Worm (Caenorhabditis elegans) whole organism, L4 larva: Measurements from ENCODE around the gene T25D10.1.

Source experiments
- F10B5.3 ChIP-seq: sonication (generic microtip); optimal IDR thresholded peaks from 2 replicates; lab custom pipeline; 2016; ENCODE audit warnings: mild to moderate bottlenecking, missing genetic modification characterization, missing compliant biosample characterization
- F37D6.2 ChIP-seq: sonication (generic microtip); optimal IDR thresholded peaks from 2 replicates; lab custom pipeline; 2016; ENCODE audit warnings: mild to moderate bottlenecking, missing genetic modification characterization, missing compliant biosample characterization
- F44E2.7 ChIP-seq: fragments of 200-800 bp; sonication (Bioruptor generic); IDR thresholded peaks from 2 replicates; pipeline ENCODE4 v2.1.2; 2022; ENCODE audit warnings: missing genetic modification characterization, missing compliant biosample characterization
- R02D3.7 ChIP-seq: fragments of 150-350 bp; sonication (generic microtip); optimal IDR thresholded peaks from 3 replicates; lab custom pipeline; 2014; ENCODE audit warnings: missing biosample characterization, missing genetic modification characterization
- T20F7.1 ChIP-seq: fragments of 200-800 bp; sonication (Bioruptor generic); optimal IDR thresholded peaks from 2 replicates; lab custom pipeline; 2018; ENCODE audit warnings: mild to moderate bottlenecking, missing genetic modification characterization, missing compliant biosample characterization
- Y105C5A.15 ChIP-seq: fragments of 200-800 bp; sonication (Bioruptor generic); IDR thresholded peaks from 2 replicates; pipeline ENCODE4 v1.3.6; 2022; ENCODE audit warnings: missing genetic modification characterization, missing compliant biosample characterization
- Y75B8A.6 ChIP-seq: fragments of 200-800 bp; sonication (Bioruptor generic); IDR thresholded peaks from 2 replicates; pipeline ENCODE4 v1.3.6; 2022; ENCODE audit warnings: missing genetic modification reagents, missing genetic modification characterization, missing compliant biosample characterization
- aha-1 ChIP-seq: fragments of 150-350 bp; peaks from one replicate; lab custom pipeline; 2014; ENCODE audit warnings: missing biosample characterization, missing genetic modification characterization
- ceh-82 ChIP-seq: sonication (generic microtip); optimal IDR thresholded peaks from 2 replicates; lab custom pipeline; 2017; ENCODE audit warnings: missing biosample characterization, missing genetic modification characterization
- cey-2 ChIP-seq: sonication (generic microtip); optimal IDR thresholded peaks from 3 replicates; lab custom pipeline; 2017; ENCODE audit warnings: missing genetic modification characterization, mild to moderate bottlenecking, missing compliant biosample characterization, antibody characterized with exemption, borderline replicate concordance; ENCODE audit not compliant: insufficient read depth
- ctbp-1 ChIP-seq: fragments of 200-800 bp; sonication (Bioruptor generic); IDR thresholded peaks from 2 replicates; pipeline ENCODE4 v1.3.6; 2022; ENCODE audit warnings: missing genetic modification reagents, missing genetic modification characterization, missing compliant biosample characterization
- dmd-8 ChIP-seq: fragments of 200-800 bp; sonication (Bioruptor generic); IDR thresholded peaks from 2 replicates; pipeline ENCODE4 v1.3.6; 2022; ENCODE audit warnings: missing genetic modification characterization, missing compliant biosample characterization
- duxl-1 ChIP-seq: sonication (generic microtip); optimal IDR thresholded peaks from 2 replicates; lab custom pipeline; 2016; ENCODE audit warnings: mild to moderate bottlenecking, missing genetic modification characterization, moderate library complexity, missing compliant biosample characterization; ENCODE audit not compliant: poor library complexity
- egl-43 ChIP-seq: fragments of 200-800 bp; sonication (Bioruptor generic); IDR thresholded peaks from 2 replicates; pipeline ENCODE4 v1.3.6; 2022; ENCODE audit warnings: missing genetic modification reagents, missing genetic modification characterization, missing compliant biosample characterization
- hlh-30 ChIP-seq: sonication (generic microtip); optimal IDR thresholded peaks from 2 replicates; lab custom pipeline; 2017; ENCODE audit warnings: antibody characterized with exemption, mild to moderate bottlenecking, missing genetic modification characterization, missing compliant biosample characterization; ENCODE audit not compliant: insufficient read depth
- jun-1 ChIP-seq: fragments of 150-350 bp; optimal IDR thresholded peaks from 2 replicates; lab custom pipeline; 2014; ENCODE audit warnings: missing biosample characterization, missing genetic modification reagents, missing genetic modification characterization
- lin-1 ChIP-seq: fragments of 200-800 bp; sonication (Bioruptor generic); IDR thresholded peaks from 2 replicates; pipeline ENCODE4 v1.3.6; 2022; ENCODE audit warnings: missing genetic modification reagents, missing genetic modification characterization, missing compliant biosample characterization
- lin-38 ChIP-seq: fragments of 200-800 bp; sonication (Bioruptor generic); IDR thresholded peaks from 2 replicates; pipeline ENCODE4 v1.3.6; 2022; ENCODE audit warnings: missing genetic modification reagents, missing genetic modification characterization, missing compliant biosample characterization
- lsy-2 ChIP-seq, 2 experiments: fragments of 150-350 bp in 1 of 2; sonication (generic microtip) in 1 of 2; optimal IDR thresholded peaks; 2 replicates each; lab custom pipeline; 2014 to 2017; ENCODE audit warnings: missing biosample characterization in 2 of 2, missing genetic modification characterization in 2 of 2
- madf-5 ChIP-seq, 2 experiments: fragments of 200-800 bp; sonication (Bioruptor generic); IDR thresholded peaks; 2 replicates each; pipeline ENCODE4 v1.3.6; 2022; ENCODE audit warnings: missing compliant biosample characterization in 2 of 2, missing genetic modification characterization in 2 of 2
- mdl-1 ChIP-seq, 2 experiments: fragments of 150-350 bp in 1 of 2; sonication (generic microtip) in 1 of 2; optimal IDR thresholded peaks; 2 replicates each; lab custom pipeline; 2014 to 2017; ENCODE audit warnings: missing biosample characterization in 2 of 2, missing genetic modification characterization in 2 of 2
- mdt-29 ChIP-seq: fragments of 200-800 bp; sonication (Bioruptor generic); IDR thresholded peaks from 2 replicates; pipeline ENCODE4 v1.3.6; 2022; ENCODE audit warnings: missing genetic modification reagents, missing genetic modification characterization, missing compliant biosample characterization
- mxl-3 ChIP-seq: fragments of 200-800 bp; sonication (Bioruptor generic); optimal IDR thresholded peaks from 2 replicates; lab custom pipeline; 2018; ENCODE audit warnings: mild to moderate bottlenecking, missing genetic modification characterization, missing compliant biosample characterization
- nhr-10 ChIP-seq: fragments of 150-350 bp; optimal IDR thresholded peaks from 2 replicates; lab custom pipeline; 2014; ENCODE audit warnings: missing biosample characterization, missing genetic modification characterization
- nhr-25 ChIP-seq: sonication (generic microtip); optimal IDR thresholded peaks from 2 replicates; lab custom pipeline; 2017; ENCODE audit warnings: missing genetic modification characterization, mild to moderate bottlenecking, missing compliant biosample characterization, antibody characterized with exemption, moderate library complexity, borderline replicate concordance; ENCODE audit not compliant: insufficient read depth
- nhr-6 ChIP-seq: fragments of 150-350 bp; optimal IDR thresholded peaks from 2 replicates; lab custom pipeline; 2014; ENCODE audit warnings: missing biosample characterization, missing genetic modification characterization
- rbr-2 ChIP-seq: sonication (generic microtip); optimal IDR thresholded peaks from 2 replicates; lab custom pipeline; 2016; ENCODE audit warnings: missing genotype, missing genetic modification characterization, missing compliant biosample characterization
- saeg-2 ChIP-seq: fragments of 200-800 bp; sonication (Bioruptor generic); IDR thresholded peaks from 2 replicates; pipeline ENCODE4 v1.3.6; 2022; ENCODE audit warnings: missing genetic modification reagents, missing genetic modification characterization, missing compliant biosample characterization
- set-16 ChIP-seq: fragments of 200-800 bp; sonication (Bioruptor generic); IDR thresholded peaks from 2 replicates; pipeline ENCODE4 v1.3.6; 2022; ENCODE audit warnings: missing genetic modification reagents, missing genetic modification characterization, missing compliant biosample characterization
- skn-1 ChIP-seq: fragments of 150-350 bp; optimal IDR thresholded peaks from 2 replicates; lab custom pipeline; 2014; ENCODE audit warnings: missing biosample characterization, missing genetic modification characterization
- spr-1 ChIP-seq: sonication (generic microtip); optimal IDR thresholded peaks from 2 replicates; lab custom pipeline; 2016; ENCODE audit warnings: mild to moderate bottlenecking, missing genetic modification characterization, missing compliant biosample characterization
- spr-3 ChIP-seq: fragments of 200-800 bp; sonication (Bioruptor generic); optimal IDR thresholded peaks from 2 replicates; lab custom pipeline; 2018; ENCODE audit warnings: mild to moderate bottlenecking, missing genetic modification characterization, missing compliant biosample characterization
- unc-39 ChIP-seq: sonication (generic microtip); optimal IDR thresholded peaks from 2 replicates; lab custom pipeline; 2017; ENCODE audit warnings: missing biosample characterization, missing genetic modification characterization
- unc-62 ChIP-seq, 3 experiments: fragments of 150-350 bp in 1 of 3; sonication (generic microtip); optimal IDR thresholded peaks in 2 of 3; peaks in 1 of 3; 1 replicate in 1 of 3; 2 replicates in 2 of 3; lab custom pipeline; 2014 to 2017; ENCODE audit warnings: missing biosample characterization in 3 of 3, missing genetic modification characterization in 3 of 3, missing genetic modification reagents in 3 of 3, missing genotype in 1 of 3
- zag-1 ChIP-seq: fragments of 150-350 bp; optimal IDR thresholded peaks from 2 replicates; lab custom pipeline; 2014; ENCODE audit warnings: missing biosample characterization, missing genetic modification characterization
- ztf-11 ChIP-seq: fragments of 150-350 bp; optimal IDR thresholded peaks from 2 replicates; lab custom pipeline; 2014; ENCODE audit warnings: missing biosample characterization, missing genetic modification characterization

T25D10.1 gene

DNA sequence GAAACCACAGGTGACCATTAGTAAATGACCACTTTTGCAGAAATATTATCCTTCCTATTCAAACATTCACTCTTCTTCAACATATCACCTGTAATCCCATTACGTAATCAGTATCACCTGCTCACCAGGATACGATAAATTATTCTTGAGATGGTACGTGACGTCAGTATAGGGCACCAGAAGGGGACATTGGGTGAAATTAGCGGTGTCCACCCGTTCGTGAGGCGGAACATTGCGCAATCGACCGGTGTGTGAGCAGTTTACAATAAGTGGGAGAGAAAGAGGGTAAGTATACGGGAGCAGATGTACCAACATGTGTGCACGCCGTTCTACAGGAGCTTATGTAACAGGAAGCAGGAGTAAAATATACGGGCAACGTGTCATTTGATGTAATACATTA lies 14.8 kb downstream of the T25D10.1 start:
- TF ChIP-seq hlh-30 (tag; lab: Kevin White, UChicago): no peak
- peak in 1 of 2 experiments; percentile 1 for TF ChIP-seq unc-62 (GFP tag; optimal IDR thresholded peaks at IDR 0.05 in 1 of 2; lab: Kevin White, UChicago)
- no peak for TF ChIP-seq unc-62 (tag; optimal IDR thresholded peaks at IDR 0.05; lab: Kevin White, UChicago)

DNA sequence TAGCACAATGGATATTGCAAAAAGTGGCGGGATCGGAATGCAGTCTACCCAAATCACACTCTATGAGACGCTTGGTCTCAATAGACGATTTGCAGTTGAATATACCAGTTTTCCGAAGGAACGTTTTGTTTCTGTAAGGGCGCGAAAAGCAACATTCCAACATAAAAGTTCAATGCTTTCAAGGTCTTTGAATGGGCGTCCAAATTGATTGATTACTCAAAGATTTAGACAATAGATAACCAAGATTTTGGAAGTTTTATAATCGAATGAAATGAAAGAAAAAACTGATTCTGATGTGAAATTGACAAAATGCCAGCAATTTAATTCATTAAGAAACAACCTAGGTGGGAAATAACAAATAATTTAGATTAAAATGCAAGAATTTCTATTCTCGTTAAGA lies 16.0 kb downstream of the T25D10.1 start:
- TF ChIP-seq nhr-10 (tag; lab: Kevin White, UChicago) (no peak), lin-1 (GFP tag; lab: Robert Waterston, UW) (no peak), ztf-11 (tag; lab: Kevin White, UChicago) (no peak), aha-1 (tag; lab: Kevin White, UChicago) (peak; percentile 69), Y75B8A.6 (no peak)
- TF ChIP-seq, all 104 proteins: peak for 1

DNA sequence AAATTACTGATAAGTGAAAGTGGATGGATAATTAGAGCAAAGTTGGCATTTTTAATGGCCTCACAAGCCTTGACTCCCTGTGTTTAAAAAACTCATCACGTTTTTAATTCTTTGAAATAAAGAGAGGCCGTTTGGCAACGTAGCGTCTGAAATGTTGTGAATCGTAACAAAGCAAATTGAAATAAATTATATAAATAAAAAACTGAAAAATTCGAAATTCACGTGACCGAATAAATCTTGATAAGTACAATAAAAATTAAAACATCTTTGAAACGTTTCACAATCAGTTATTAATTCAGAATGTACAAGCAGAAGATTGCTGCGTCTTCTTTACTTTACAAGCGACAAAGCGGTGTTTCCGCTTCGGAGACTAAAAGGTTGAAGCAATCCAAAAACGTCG lies 19.6 kb downstream of the T25D10.1 start, which contains the start of gene K03H9.3:
TSS of gene K03H9.3 (plus strand) at position 301 of the 400 bp plus-strand sequence.
- TF ChIP-seq F44E2.7 (GFP tag; lab: Robert Waterston, UW): no peak
- TF ChIP-seq spr-3 (GFP tag; lab: Kevin White, UChicago): no peak
- TF ChIP-seq zag-1: no peak
- TF ChIP-seq lsy-2 (tag; optimal IDR thresholded peaks at IDR 0.05; lab: Kevin White, UChicago): no peak
- TF ChIP-seq saeg-2 (GFP tag; lab: Robert Waterston, UW): no peak
- TF ChIP-seq dmd-8 (GFP tag; lab: Robert Waterston, UW): no peak
- TF ChIP-seq skn-1: no peak
- TF ChIP-seq mdl-1 (tag; optimal IDR thresholded peaks at IDR 0.05; lab: Kevin White, UChicago): no peak

DNA sequence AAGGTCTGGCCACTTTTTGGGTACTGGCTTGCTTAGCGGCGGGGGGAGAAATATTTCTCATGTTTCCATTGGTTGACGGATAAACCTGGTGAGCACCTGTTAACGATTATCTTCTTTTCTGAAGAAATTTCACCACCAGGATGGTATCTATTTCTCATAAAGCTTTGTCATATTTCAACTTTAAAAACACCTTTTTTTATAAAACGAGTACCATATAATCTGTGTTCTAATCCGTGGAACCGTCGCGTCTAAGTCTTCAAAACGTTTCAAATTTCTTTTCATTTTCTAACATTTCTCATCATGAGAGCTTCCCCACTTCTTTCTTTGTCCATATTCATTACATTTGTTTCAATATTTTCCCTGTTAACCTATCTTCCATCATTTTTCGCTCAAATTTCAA lies 22.8 kb downstream of the T25D10.1 start, which contains the start of gene col-75:
TSS of gene col-75 (plus strand) at position 301 of the 400 bp plus-strand sequence.
- TF ChIP-seq lin-1 (GFP tag; lab: Robert Waterston, UW) (no peak), R02D3.7 (no peak), madf-5 (GFP tag; IDR thresholded peaks at IDR 0.05; lab: Robert Waterston, UW) (no peak), set-16 (GFP tag; lab: Robert Waterston, UW) (no peak)

DNA sequence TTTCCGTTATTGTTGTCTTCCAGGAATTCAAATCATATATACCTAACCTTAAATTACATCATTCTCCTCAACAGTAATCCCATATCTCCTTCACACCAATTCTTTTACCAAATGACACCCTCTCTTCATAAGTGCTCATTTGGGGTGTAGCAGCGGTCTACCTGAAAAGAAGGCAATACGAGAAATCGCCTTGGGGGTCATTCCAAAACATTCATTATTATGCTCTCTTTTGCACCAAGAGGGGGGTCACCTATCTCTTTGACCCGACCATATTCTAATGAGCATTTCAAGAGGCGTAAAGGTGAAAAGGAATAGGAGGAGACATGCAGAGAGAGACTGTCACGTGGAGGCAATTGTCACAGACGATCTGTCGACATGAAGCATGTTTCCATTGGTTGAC lies 33.6 kb downstream of the T25D10.1 start:
- TF ChIP-seq aha-1 (tag; lab: Kevin White, UChicago) (peak; percentile 81), duxl-1 (tag; lab: Kevin White, UChicago) (no peak)
- TF ChIP-seq, all 104 proteins: peak for 1

DNA sequence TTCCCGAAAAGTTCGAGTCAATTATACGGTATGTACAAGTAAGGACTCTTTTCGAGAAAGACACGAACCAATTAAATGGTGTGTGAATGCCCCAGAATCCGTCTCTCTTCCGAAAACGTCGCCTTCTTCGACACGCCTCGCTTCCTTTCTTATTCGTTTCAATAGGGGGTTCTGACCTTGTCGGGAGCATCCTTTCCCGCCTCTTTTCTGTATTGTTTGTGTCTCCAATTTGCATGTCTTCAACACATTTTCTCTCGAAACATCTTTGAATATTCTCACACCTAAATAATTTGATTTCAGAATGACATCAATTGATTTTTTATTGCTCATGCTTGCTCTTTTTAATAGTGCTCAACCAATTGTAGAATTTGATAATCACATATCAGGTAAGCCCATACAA lies 37.9 kb downstream of the T25D10.1 start, which contains the start of gene cutl-16:
TSS of gene cutl-16 (plus strand) at position 301 of the 400 bp plus-strand sequence.
- TF ChIP-seq unc-62 (GFP tag; optimal IDR thresholded peaks at IDR 0.05 in 1 of 2; lab: Kevin White, UChicago) (no peak), unc-62 (tag; optimal IDR thresholded peaks at IDR 0.05; lab: Kevin White, UChicago) (no peak), egl-43 (no peak), nhr-6 (tag; lab: Kevin White, UChicago) (no peak), set-16 (GFP tag; lab: Robert Waterston, UW) (no peak), ceh-82 (tag; lab: Kevin White, UChicago) (no peak), aha-1 (tag; lab: Kevin White, UChicago) (no peak), mdt-29 (GFP tag; lab: Robert Waterston, UW) (no peak), saeg-2 (GFP tag; lab: Robert Waterston, UW) (no peak)

DNA sequence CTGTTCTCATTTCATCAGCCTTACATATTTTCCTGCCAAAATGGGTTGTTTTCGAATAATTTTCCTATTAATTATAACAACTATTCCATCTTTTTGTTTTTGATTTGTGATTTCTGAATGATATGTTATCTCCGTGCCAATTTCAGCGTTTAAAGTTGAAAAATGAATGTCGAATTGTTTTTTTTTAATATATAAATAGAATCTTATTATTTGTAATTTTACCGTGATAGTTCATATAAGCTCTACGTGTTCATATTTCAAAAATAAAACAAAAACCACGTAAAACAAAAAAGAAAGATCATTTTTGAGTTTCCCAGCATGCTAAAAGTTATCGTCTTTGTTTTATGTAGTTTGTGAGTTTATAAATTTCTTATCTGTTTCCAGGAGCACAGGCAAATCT lies 40.5 kb downstream of the T25D10.1 start, which contains the start of gene K06A1.2:
TSS of gene K06A1.2 (plus strand) at position 301 of the 400 bp plus-strand sequence.
- TF ChIP-seq F10B5.3 (tag; lab: Kevin White, UChicago) (no peak), nhr-25 (tag; lab: Kevin White, UChicago) (no peak), jun-1 (no peak), unc-39 (tag; lab: Kevin White, UChicago) (no peak), rbr-2 (tag; lab: Kevin White, UChicago) (no peak), spr-1 (tag; lab: Kevin White, UChicago) (no peak), cey-2 (tag; lab: Kevin White, UChicago) (no peak), T20F7.1 (GFP tag; lab: Kevin White, UChicago) (no peak), F37D6.2 (tag; lab: Kevin White, UChicago) (no peak), ctbp-1 (no peak), lin-38 (GFP tag; lab: Robert Waterston, UW) (no peak), mxl-3 (GFP tag; lab: Kevin White, UChicago) (no peak), aha-1 (tag; lab: Kevin White, UChicago) (no peak), Y105C5A.15 (GFP tag; lab: Robert Waterston, UW) (no peak)
